Fruit fly (Drosophila melanogaster): ENCODE results near the gene Obp69a.

The Obp69a gene

DNA sequence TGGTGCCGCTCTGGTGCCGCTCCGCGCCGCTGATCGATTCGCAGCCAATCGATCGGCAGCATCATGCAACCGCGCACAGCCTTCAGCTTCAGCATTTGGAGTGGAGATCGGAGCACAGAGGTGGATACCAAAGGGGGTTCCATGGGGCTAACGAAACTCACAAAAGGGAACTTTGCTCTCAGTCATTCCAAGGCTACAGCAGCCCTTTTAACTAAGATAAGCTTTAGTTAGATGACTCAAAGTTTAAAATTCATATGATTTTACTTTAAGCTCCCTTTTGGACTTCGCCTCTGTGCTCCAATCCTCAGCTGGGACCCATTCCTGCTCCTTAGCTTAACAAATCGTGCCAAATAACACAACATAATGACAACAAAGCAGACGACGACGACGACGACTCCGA lies 24.5 kb downstream of the Obp69a start:
- no peak for TF ChIP-seq CG30403 (GFP tag; optimal IDR thresholded peaks at IDR 0.05)

DNA sequence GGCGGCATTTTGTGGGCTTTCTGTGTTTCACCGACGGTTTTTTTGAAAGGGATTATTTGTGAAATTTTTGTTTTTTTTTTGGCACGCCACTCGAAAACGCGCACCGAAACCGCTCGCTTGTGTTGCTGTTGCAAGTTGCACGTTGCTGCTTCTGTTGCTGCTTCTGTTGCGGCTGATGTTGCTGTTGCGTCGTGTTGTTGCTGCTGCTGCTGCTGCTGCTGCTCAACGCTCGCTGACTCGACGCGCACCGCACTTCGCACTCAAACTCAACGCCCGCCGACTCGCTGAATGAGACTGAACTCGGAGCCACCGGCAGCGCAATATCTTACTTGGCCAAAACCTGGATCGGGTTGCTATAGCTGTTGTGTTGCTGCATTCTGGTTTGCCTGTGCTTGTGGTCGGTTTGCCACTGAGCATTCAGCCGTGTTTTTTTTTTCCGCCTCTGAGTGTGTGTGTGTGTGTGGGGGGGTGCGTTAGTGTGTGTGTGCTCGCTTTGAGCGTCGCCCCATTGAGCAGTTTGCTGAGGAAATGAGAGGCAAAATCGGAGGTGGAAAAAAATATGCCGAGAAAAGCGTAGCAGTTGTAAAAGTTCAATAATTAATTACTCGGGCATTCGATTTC lies 36.5 kb downstream of the Obp69a start, which contains the start of gene toe:
Gene toe (minus strand): TSS at position 277 of the 621 bp plus-strand sequence.
- TF ChIP-seq prd (optimal IDR thresholded peaks at IDR 0.05) (no peak), prd (GFP tag; IDR thresholded peaks at IDR 0.05) (no peak), CG12236 (GFP tag; optimal IDR thresholded peaks at IDR 0.05) (no peak), CG1603 (tag; optimal IDR thresholded peaks at IDR 0.05) (no peak), Dip3 (GFP tag; optimal IDR thresholded peaks at IDR 0.05) (no peak), CG32772 (GFP tag; IDR thresholded peaks at IDR 0.05) (0 out of 2 replicates have a peak, but pooled peaks have one; percentile 10), CG12299 (tag; optimal IDR thresholded peaks at IDR 0.05) (no peak), Lpt (GFP tag; optimal IDR thresholded peaks at IDR 0.05) (no peak), jigr1 (GFP tag; IDR thresholded peaks at IDR 0.05) (no peak), tgo (GFP tag; IDR thresholded peaks at IDR 0.05) (no peak), aop (GFP tag; IDR thresholded peaks at IDR 0.05) (no peak), B-H1 (GFP tag; IDR thresholded peaks at IDR 0.05) (no peak), hkb (optimal IDR thresholded peaks at IDR 0.05) (no peak), hkb (GFP tag; IDR thresholded peaks at IDR 0.05) (no peak), CG12659 (GFP tag; optimal IDR thresholded peaks at IDR 0.05) (no peak), ftz-f1 (GFP tag; optimal IDR thresholded peaks at IDR 0.05) (no peak), CG2199 (GFP tag; IDR thresholded peaks at IDR 0.05) (no peak), rib (GFP tag; IDR thresholded peaks at IDR 0.05) (no peak), Nf-YC (tag; optimal IDR thresholded peaks at IDR 0.05) (peak; percentile 53), CG14860 (GFP tag; IDR thresholded peaks at IDR 0.05; ENCODE audit: partially characterized antibody) (no peak), nerfin-1 (tag; optimal IDR thresholded peaks at IDR 0.05) (no peak), Nf-YB (GFP tag; optimal IDR thresholded peaks at IDR 0.05) (peak; percentile 85), E2f2 (GFP tag; IDR thresholded peaks at IDR 0.05) (no peak), Ada2b (GFP tag; IDR thresholded peaks at IDR 0.05) (no peak), z (GFP tag; IDR thresholded peaks at IDR 0.05) (peak; percentile 96), Hmr (GFP tag; optimal IDR thresholded peaks at IDR 0.05) (no peak), scrt (GFP tag; optimal IDR thresholded peaks at IDR 0.05) (no peak), Bdp1 (GFP tag; optimal IDR thresholded peaks at IDR 0.05) (no peak), CG15269 (tag; optimal IDR thresholded peaks at IDR 0.05) (no peak), cg (GFP tag; optimal IDR thresholded peaks at IDR 0.05) (peak; percentile 80), chinmo (GFP tag; IDR thresholded peaks at IDR 0.05; ENCODE audit: partially characterized antibody) (0 out of 4 replicates have a peak, but pooled peaks have one; percentile 35), run (tag; optimal IDR thresholded peaks at IDR 0.05) (no peak), CG2120 (GFP tag; optimal IDR thresholded peaks at IDR 0.05) (no peak), br (optimal IDR thresholded peaks at IDR 0.05) (no peak), Dbx (GFP tag; IDR thresholded peaks at IDR 0.05) (no peak), CG14014 (GFP tag; IDR thresholded peaks at IDR 0.05) (no peak), kni (GFP tag; optimal IDR thresholded peaks at IDR 0.05) (no peak), nmo (GFP tag; optimal IDR thresholded peaks at IDR 0.05) (no peak), Myb (GFP tag; optimal IDR thresholded peaks at IDR 0.05) (no peak), trem (tag; optimal IDR thresholded peaks at IDR 0.05) (no peak), Bteb2 (GFP tag; optimal IDR thresholded peaks at IDR 0.05) (no peak), gce (GFP tag; IDR thresholded peaks at IDR 0.05) (0 out of 3 replicates have a peak, but pooled peaks have one; percentile 32), dpn (GFP tag; optimal IDR thresholded peaks at IDR 0.05) (no peak), Drgx (GFP tag; IDR thresholded peaks at IDR 0.05) (no peak), CG7556 (GFP tag; optimal IDR thresholded peaks at IDR 0.05) (no peak), zfh1 (GFP tag; IDR thresholded peaks at IDR 0.05) (no peak), h (optimal IDR thresholded peaks at IDR 0.05) (no peak), nerfin-2 (GFP tag; IDR thresholded peaks at IDR 0.05; ENCODE audit: partially characterized antibody) (no peak), CG1233 (GFP tag; optimal IDR thresholded peaks at IDR 0.05) (no peak), CG12155 (GFP tag; optimal IDR thresholded peaks at IDR 0.05) (no peak)
